Worm (Caenorhabditis elegans) whole organism, L2 larva: ENCODE results near the gene srj-25.

Experiments
- C34F6.9 ChIP-seq: fragments of 150-350 bp; optimal IDR thresholded peaks from 2 replicates; lab custom pipeline; 2014; ENCODE audit warnings: missing biosample characterization, missing genetic modification characterization
- F13H6.1 ChIP-seq: sonication (generic microtip); optimal IDR thresholded peaks from 2 replicates; lab custom pipeline; 2016; ENCODE audit warnings: missing genetic modification characterization, missing compliant biosample characterization
- R02D3.7 ChIP-seq: fragments of 150-350 bp; optimal IDR thresholded peaks from 2 replicates; lab custom pipeline; 2014; ENCODE audit warnings: missing biosample characterization, missing genetic modification characterization
- alr-1 ChIP-seq: fragments of 150-350 bp; optimal IDR thresholded peaks from 2 replicates; lab custom pipeline; 2014; ENCODE audit warnings: missing biosample characterization, missing genetic modification characterization
- ama-1 ChIP-seq: fragments of 150-350 bp; optimal IDR thresholded peaks from 2 replicates; lab custom pipeline; 2018; ENCODE audit warnings: inconsistent platforms
- blmp-1 ChIP-seq: sonication (generic microtip); optimal IDR thresholded peaks from 2 replicates; lab custom pipeline; 2017; ENCODE audit warnings: missing genetic modification characterization, mild to moderate bottlenecking, missing compliant biosample characterization, antibody characterized with exemption, moderate library complexity; ENCODE audit not compliant: insufficient read depth
- ceh-16 ChIP-seq: fragments of 150-350 bp; optimal IDR thresholded peaks from 2 replicates; lab custom pipeline; 2014; ENCODE audit warnings: missing biosample characterization, missing genetic modification characterization
- ceh-82 ChIP-seq: fragments of 150-350 bp; optimal IDR thresholded peaks from 2 replicates; lab custom pipeline; 2014; ENCODE audit warnings: missing biosample characterization, missing genetic modification characterization
- crh-2 ChIP-seq: sonication (generic microtip); optimal IDR thresholded peaks from 2 replicates; lab custom pipeline; 2017; ENCODE audit warnings: missing biosample characterization, missing genetic modification characterization
- dmd-4 ChIP-seq: sonication (generic microtip); optimal IDR thresholded peaks from 2 replicates; lab custom pipeline; 2017; ENCODE audit warnings: missing biosample characterization, missing genetic modification characterization
- egl-27 ChIP-seq: sonication (generic microtip); optimal IDR thresholded peaks from 3 replicates; lab custom pipeline; 2017; ENCODE audit warnings: missing biosample characterization, missing genetic modification reagents, missing genetic modification characterization
- elt-1 ChIP-seq: fragments of 150-350 bp; optimal IDR thresholded peaks from 2 replicates; lab custom pipeline; 2014; ENCODE audit warnings: missing biosample characterization, missing genetic modification characterization
- fos-1 ChIP-seq: fragments of 150-350 bp; optimal IDR thresholded peaks from 2 replicates; lab custom pipeline; 2014; ENCODE audit warnings: missing biosample characterization, missing genetic modification characterization
- gmeb-1 ChIP-seq: fragments of 150-350 bp; optimal IDR thresholded peaks from 2 replicates; lab custom pipeline; 2014; ENCODE audit warnings: missing biosample characterization, missing genetic modification characterization
- lin-11 ChIP-seq: fragments of 150-350 bp; sonication (generic microtip); optimal IDR thresholded peaks from 2 replicates; lab custom pipeline; 2014; ENCODE audit warnings: missing biosample characterization, missing genetic modification characterization, inconsistent platforms, mixed read lengths
- lin-13 ChIP-seq: fragments of 150-350 bp; optimal IDR thresholded peaks from 2 replicates; lab custom pipeline; 2014; ENCODE audit warnings: missing biosample characterization, missing genetic modification reagents, missing genetic modification characterization
- lsy-2 ChIP-seq, 2 experiments: fragments of 150-350 bp in 1 of 2; sonication (generic microtip) in 1 of 2; optimal IDR thresholded peaks; 2 replicates each; lab custom pipeline; 2014 to 2017; ENCODE audit warnings: missing biosample characterization in 2 of 2, missing genetic modification characterization in 2 of 2
- mab-5 ChIP-seq: fragments of 150-350 bp; optimal IDR thresholded peaks from 2 replicates; lab custom pipeline; 2014; ENCODE audit warnings: missing biosample characterization, missing genetic modification characterization
- mbf-1 ChIP-seq: sonication (generic microtip); optimal IDR thresholded peaks from 2 replicates; lab custom pipeline; 2017; ENCODE audit warnings: missing biosample characterization, missing genetic modification characterization
- mdl-1 ChIP-seq, 2 experiments: fragments of 150-350 bp in 1 of 2; sonication (generic microtip) in 1 of 2; optimal IDR thresholded peaks; 2 replicates each; lab custom pipeline; 2017; ENCODE audit warnings: missing biosample characterization in 2 of 2, missing genetic modification characterization in 2 of 2
- nhr-11 ChIP-seq: fragments of 150-350 bp; optimal IDR thresholded peaks from 2 replicates; lab custom pipeline; 2014; ENCODE audit warnings: missing biosample characterization, missing genetic modification characterization
- nhr-12 ChIP-seq: fragments of 150-350 bp; optimal IDR thresholded peaks from 2 replicates; lab custom pipeline; 2014; ENCODE audit warnings: missing biosample characterization, missing genetic modification characterization
- nhr-129 ChIP-seq: fragments of 150-350 bp; optimal IDR thresholded peaks from 2 replicates; lab custom pipeline; 2014; ENCODE audit warnings: missing biosample characterization, missing genetic modification characterization
- nhr-21 ChIP-seq: fragments of 150-350 bp; optimal IDR thresholded peaks from 2 replicates; lab custom pipeline; 2014; ENCODE audit warnings: missing biosample characterization, missing genetic modification characterization
- nhr-237 ChIP-seq: fragments of 150-350 bp; optimal IDR thresholded peaks from 2 replicates; lab custom pipeline; 2014; ENCODE audit warnings: missing biosample characterization, missing genetic modification characterization
- nhr-25 ChIP-seq: fragments of 150-350 bp; sonication (generic microtip); optimal IDR thresholded peaks from 3 replicates; lab custom pipeline; 2014; ENCODE audit warnings: missing biosample characterization, missing genetic modification characterization
- nhr-6 ChIP-seq: fragments of 150-350 bp; optimal IDR thresholded peaks from 2 replicates; lab custom pipeline; 2014; ENCODE audit warnings: missing biosample characterization, missing genetic modification characterization
- peb-1 ChIP-seq: fragments of 150-350 bp; optimal IDR thresholded peaks from 2 replicates; lab custom pipeline; 2014; ENCODE audit warnings: missing biosample characterization, missing genetic modification characterization
- sem-4 ChIP-seq: fragments of 150-350 bp; optimal IDR thresholded peaks from 2 replicates; lab custom pipeline; 2014; ENCODE audit warnings: missing biosample characterization, missing genetic modification reagents, missing genetic modification characterization
- skn-1 ChIP-seq: sonication (generic microtip); optimal IDR thresholded peaks from 2 replicates; lab custom pipeline; 2017; ENCODE audit warnings: missing biosample characterization, missing genetic modification characterization
- sma-3 ChIP-seq: sonication (generic microtip); optimal IDR thresholded peaks from 2 replicates; lab custom pipeline; 2016; ENCODE audit warnings: missing genetic modification reagents, missing genetic modification characterization, missing compliant biosample characterization
- sma-9 ChIP-seq, 2 experiments: fragments of 150-350 bp in 1 of 2; sonication (generic microtip) in 1 of 2; optimal IDR thresholded peaks; 2 replicates each; lab custom pipeline; 2014 to 2016; ENCODE audit warnings: missing genetic modification characterization in 2 of 2, mild to moderate bottlenecking in 1 of 2, missing biosample characterization in 1 of 2, missing compliant biosample characterization in 1 of 2, missing genetic modification reagents in 1 of 2, moderate library complexity in 1 of 2
- snpc-4 ChIP-seq: fragments of 150-350 bp; optimal IDR thresholded peaks from 2 replicates; lab custom pipeline; 2014; ENCODE audit warnings: missing biosample characterization, missing genetic modification characterization
- unc-39 ChIP-seq: fragments of 150-350 bp; optimal IDR thresholded peaks from 2 replicates; lab custom pipeline; 2014; ENCODE audit warnings: missing biosample characterization, missing genetic modification characterization
- unc-55 ChIP-seq: fragments of 150-350 bp; sonication (generic microtip); optimal IDR thresholded peaks from 3 replicates; lab custom pipeline; 2014; ENCODE audit warnings: missing biosample characterization, missing genetic modification reagents, missing genetic modification characterization
- unc-62 ChIP-seq: fragments of 150-350 bp; optimal IDR thresholded peaks from 2 replicates; lab custom pipeline; 2014; ENCODE audit warnings: missing biosample characterization, missing genetic modification reagents, missing genetic modification characterization
- ztf-1 ChIP-seq: fragments of 200-800 bp; sonication (Bioruptor generic); conservative IDR thresholded peaks from 2 replicates; pipeline ENCODE4 v1.3.6; 2022; ENCODE audit warnings: missing genetic modification characterization, missing compliant biosample characterization
- ztf-11 ChIP-seq: sonication (generic microtip); optimal IDR thresholded peaks from 2 replicates; lab custom pipeline; 2017; ENCODE audit warnings: missing biosample characterization, missing genetic modification characterization
- ztf-4 ChIP-seq: fragments of 150-350 bp; optimal IDR thresholded peaks from 2 replicates; lab custom pipeline; 2014; ENCODE audit warnings: missing biosample characterization, missing genetic modification characterization

srj-25 gene

DNA sequence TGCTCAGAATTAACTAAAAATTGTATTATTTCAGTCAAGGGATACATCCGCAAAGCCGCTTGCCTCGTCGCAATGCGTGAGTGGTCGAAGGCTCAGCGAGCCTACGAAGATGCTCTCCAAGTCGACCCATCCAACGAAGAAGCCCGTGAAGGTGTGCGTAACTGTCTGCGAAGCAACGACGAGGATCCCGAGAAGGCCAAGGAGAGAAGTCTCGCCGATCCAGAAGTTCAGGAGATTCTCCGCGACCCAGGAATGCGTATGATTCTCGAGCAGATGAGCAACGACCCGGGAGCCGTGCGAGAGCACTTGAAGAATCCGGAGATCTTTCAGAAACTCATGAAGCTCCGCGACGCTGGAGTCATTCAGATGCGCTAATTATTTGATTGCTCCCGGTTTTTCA, 38.3 kb upstream of the srj-25 start:
- TF ChIP-seq unc-62 (GFP tag; lab: Kevin White, UChicago): no peak
- no peak for TF ChIP-seq nhr-25 (tag; lab: Kevin White, UChicago)
- TF ChIP-seq elt-1 (tag; lab: Kevin White, UChicago): no peak
- no peak for TF ChIP-seq blmp-1
- no peak for TF ChIP-seq sma-9 (GFP tag; optimal IDR thresholded peaks at IDR 0.05; lab: Kevin White, UChicago)
- TF ChIP-seq sma-9 (tag; optimal IDR thresholded peaks at IDR 0.05; lab: Kevin White, UChicago): no peak
- TF ChIP-seq mdl-1 (tag; optimal IDR thresholded peaks at IDR 0.05; lab: Kevin White, UChicago): no peak
- TF ChIP-seq nhr-12 (tag; lab: Kevin White, UChicago): no peak
- no peak for TF ChIP-seq unc-55
- TF ChIP-seq ceh-16: no peak
- TF ChIP-seq mab-5 (tag; lab: Kevin White, UChicago): no peak
- no peak for TF ChIP-seq alr-1 (tag; lab: Kevin White, UChicago)
- no peak for TF ChIP-seq mbf-1 (tag; lab: Kevin White, UChicago)

ce11 chrV:773256-773655, 37.2 kb upstream of the srj-25 start, which contains the start of gene sti-1:
sti-1 (plus strand) TSS chrV:773518.
- TF ChIP-seq peb-1 (tag; lab: Kevin White, UChicago): no peak
- peak; percentile 22 for TF ChIP-seq ceh-82
- TF ChIP-seq fos-1 (tag; lab: Kevin White, UChicago): peak; percentile 66
- TF ChIP-seq nhr-237 (tag; lab: Kevin White, UChicago): peak; percentile 9
- TF ChIP-seq lin-11: peak; percentile 79
- TF ChIP-seq blmp-1: peak; percentile 26
- TF ChIP-seq nhr-12 (tag; lab: Kevin White, UChicago): no peak
- no peak for TF ChIP-seq dmd-4 (tag; lab: Kevin White, UChicago)
- TF ChIP-seq ama-1 (lab: Kevin White, UChicago): peak; percentile 55
- TF ChIP-seq R02D3.7 (tag; lab: Kevin White, UChicago): peak; percentile 1
- TF ChIP-seq C34F6.9 (tag; lab: Kevin White, UChicago): peak; percentile 93
- TF ChIP-seq unc-39: no peak
- TF ChIP-seq unc-55: peak; percentile 89
- TF ChIP-seq mab-5 (tag; lab: Kevin White, UChicago): peak; percentile 70
- TF ChIP-seq sma-3 (GFP tag; lab: Kevin White, UChicago): peak; percentile 90
- peak; percentile 81 for TF ChIP-seq nhr-21
- peak; percentile 90 for TF ChIP-seq crh-2 (tag; lab: Kevin White, UChicago)
- peak; percentile 35 for TF ChIP-seq snpc-4 (tag; lab: Kevin White, UChicago)
- TF ChIP-seq F13H6.1 (tag; lab: Kevin White, UChicago): peak; percentile 80
- TF ChIP-seq mdl-1 (tag; optimal IDR thresholded peaks at IDR 0.05; lab: Kevin White, UChicago): no peak
- TF ChIP-seq nhr-11 (tag; lab: Kevin White, UChicago): no peak
- peak; percentile 76 for TF ChIP-seq sem-4 (tag; lab: Kevin White, UChicago)
- TF ChIP-seq egl-27: peak; percentile 72
- peak; percentile 88 for TF ChIP-seq lin-13 (GFP tag; lab: Kevin White, UChicago)
- TF ChIP-seq alr-1 (tag; lab: Kevin White, UChicago): no peak
- TF ChIP-seq gmeb-1 (tag; lab: Kevin White, UChicago): peak; percentile 98
- TF ChIP-seq nhr-129 (tag; lab: Kevin White, UChicago): peak; percentile 69
- TF ChIP-seq nhr-6: peak; percentile 66
- peak; percentile 89 for TF ChIP-seq sma-9 (GFP tag; optimal IDR thresholded peaks at IDR 0.05; lab: Kevin White, UChicago)
- no peak for TF ChIP-seq sma-9 (tag; optimal IDR thresholded peaks at IDR 0.05; lab: Kevin White, UChicago)
- no peak for TF ChIP-seq ztf-1 (GFP tag; lab: Robert Waterston, UW)
- peak; percentile 69 for TF ChIP-seq nhr-25 (tag; lab: Kevin White, UChicago)
- TF ChIP-seq lsy-2 (tag; optimal IDR thresholded peaks at IDR 0.05; lab: Kevin White, UChicago): peak; percentile 64 to 90
- TF ChIP-seq ztf-4: peak; percentile 72
- TF ChIP-seq unc-62 (GFP tag; lab: Kevin White, UChicago): peak; percentile 9

ce11 chrV:772210-772609, 36.1 kb upstream of the srj-25 start:
- TF ChIP-seq nhr-25 (tag; lab: Kevin White, UChicago) (no peak), ztf-11 (tag; lab: Kevin White, UChicago) (no peak), dmd-4 (tag; lab: Kevin White, UChicago) (no peak), egl-27 (no peak), blmp-1 (no peak), sma-3 (GFP tag; lab: Kevin White, UChicago) (no peak), skn-1 (tag; lab: Kevin White, UChicago) (no peak), mab-5 (tag; lab: Kevin White, UChicago) (no peak), ceh-16 (no peak), mbf-1 (tag; lab: Kevin White, UChicago) (no peak)
